Fruit fly (Drosophila melanogaster): ENCODE results near the gene mge.

Gene mge

DNA sequence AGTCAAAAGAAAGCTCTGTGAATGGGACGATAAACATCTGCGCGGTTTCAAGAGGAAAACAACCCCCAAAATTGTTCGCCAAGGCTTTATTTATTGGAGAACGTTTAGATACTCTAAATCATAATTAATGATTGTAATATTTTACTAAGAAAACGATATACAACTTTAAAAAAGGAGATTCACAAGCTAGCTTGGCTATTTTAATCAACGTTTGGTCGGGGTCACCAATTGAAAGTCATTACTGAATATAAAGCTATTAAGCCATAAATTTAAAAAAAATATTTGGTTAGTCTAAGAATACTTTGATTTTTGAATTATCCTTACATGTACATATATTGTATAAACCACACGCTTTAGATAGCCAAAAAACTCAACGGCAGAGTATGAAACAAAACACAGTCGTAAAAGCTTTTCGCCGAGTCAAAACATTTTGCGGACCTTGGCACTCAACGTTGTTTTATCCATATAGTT is 17.5 kb downstream of the mge start, which contains the start of gene Fie (continued):
- no peak for TF ChIP-seq Atf-2 (GFP tag; optimal IDR thresholded peaks at IDR 0.05)
- TF ChIP-seq CG15011 (GFP tag; optimal IDR thresholded peaks at IDR 0.05), result peak; percentile 41
- no peak for TF ChIP-seq C15 (GFP tag; IDR thresholded peaks at IDR 0.05)
- peak; percentile 65 for TF ChIP-seq slbo (GFP tag; IDR thresholded peaks at IDR 0.05)
- TF ChIP-seq sens-2 (GFP tag; IDR thresholded peaks at IDR 0.05), result no peak
- TF ChIP-seq CG17186 (GFP tag; optimal IDR thresholded peaks at IDR 0.05), result no peak
- TF ChIP-seq Nf-YB (GFP tag; optimal IDR thresholded peaks at IDR 0.05), result peak; percentile 47
- TF ChIP-seq nmo (GFP tag; optimal IDR thresholded peaks at IDR 0.05), result peak; percentile 79
- TF ChIP-seq Fer1 (GFP tag; optimal IDR thresholded peaks at IDR 0.05), result peak; percentile 87
- TF ChIP-seq ATbp (GFP tag; optimal IDR thresholded peaks at IDR 0.05), result peak; percentile 59
- peak; percentile 40 for TF ChIP-seq Usf (GFP tag; optimal IDR thresholded peaks at IDR 0.05)
- TF ChIP-seq al (GFP tag; IDR thresholded peaks at IDR 0.05), result 0 out of 2 replicates have a peak, but pooled peaks have one; percentile 22
- 0 out of 3 replicates have a peak, but pooled peaks have one; percentile 48 for TF ChIP-seq CG7357 (GFP tag; IDR thresholded peaks at IDR 0.05)
- TF ChIP-seq CG7987 (GFP tag; optimal IDR thresholded peaks at IDR 0.05), result no peak
- no peak for TF ChIP-seq ken (GFP tag; IDR thresholded peaks at IDR 0.05)
- TF ChIP-seq sima (GFP tag; optimal IDR thresholded peaks at IDR 0.05), result no peak
- TF ChIP-seq CG1792 (GFP tag; optimal IDR thresholded peaks at IDR 0.05), result no peak
- no peak for TF ChIP-seq fru (optimal IDR thresholded peaks at IDR 0.05)
- no peak for TF ChIP-seq Poxn (GFP tag; IDR thresholded peaks at IDR 0.05)
- TF ChIP-seq CG8281 (tag; optimal IDR thresholded peaks at IDR 0.05), result no peak
- no peak for TF ChIP-seq Neu2 (GFP tag; optimal IDR thresholded peaks at IDR 0.05; ENCODE audit: borderline replicate concordance)
- TF ChIP-seq NfI (GFP tag; optimal IDR thresholded peaks at IDR 0.05), result peak; percentile 68
- peak; percentile 51 for TF ChIP-seq CG6813 (GFP tag; optimal IDR thresholded peaks at IDR 0.05)
- no peak for TF ChIP-seq HmgD (GFP tag; optimal IDR thresholded peaks at IDR 0.05)
- no peak for TF ChIP-seq Opbp (GFP tag; IDR thresholded peaks at IDR 0.05; ENCODE audit: partially characterized antibody)
- TF ChIP-seq pan (optimal IDR thresholded peaks at IDR 0.05), result no peak
- peak in 1 of 2 experiments; percentile 41 for TF ChIP-seq pan (GFP tag; optimal IDR thresholded peaks at IDR 0.05 in 1 of 2, IDR thresholded peaks at IDR 0.05 in 1 of 2)
- TF ChIP-seq ap (GFP tag; IDR thresholded peaks at IDR 0.05), result no peak
- peak; percentile 48 for TF ChIP-seq CG13894 (tag; optimal IDR thresholded peaks at IDR 0.05)
- TF ChIP-seq CG10654 (GFP tag; optimal IDR thresholded peaks at IDR 0.05), result no peak
- TF ChIP-seq pfk (GFP tag; optimal IDR thresholded peaks at IDR 0.05), result no peak
- TF ChIP-seq Meics (GFP tag; optimal IDR thresholded peaks at IDR 0.05), result peak; percentile 83
- TF ChIP-seq CG7556 (GFP tag; optimal IDR thresholded peaks at IDR 0.05), result peak; percentile 87
- TF ChIP-seq CG14860 (GFP tag; IDR thresholded peaks at IDR 0.05; ENCODE audit: partially characterized antibody), result no peak
- TF ChIP-seq sc (optimal IDR thresholded peaks at IDR 0.05), result no peak
- TF ChIP-seq sc (GFP tag; optimal IDR thresholded peaks at IDR 0.05), result peak; percentile 16
- TF ChIP-seq CG17359 (tag; optimal IDR thresholded peaks at IDR 0.05), result peak; percentile 60
- TF ChIP-seq CG1832 (GFP tag; optimal IDR thresholded peaks at IDR 0.05), result no peak
- no peak for TF ChIP-seq Jarid2 (GFP tag; optimal IDR thresholded peaks at IDR 0.05)
- TF ChIP-seq TFAM (GFP tag; optimal IDR thresholded peaks at IDR 0.05), result no peak
- TF ChIP-seq CG17912 (GFP tag; optimal IDR thresholded peaks at IDR 0.05), result no peak
- peak; percentile 31 for TF ChIP-seq CG17829 (tag; optimal IDR thresholded peaks at IDR 0.05)
- no peak for TF ChIP-seq CG16779 (GFP tag; IDR thresholded peaks at IDR 0.05)
- no peak for TF ChIP-seq rib (GFP tag; IDR thresholded peaks at IDR 0.05)
- no peak for TF ChIP-seq da (GFP tag; optimal IDR thresholded peaks at IDR 0.05)
- peak; percentile 67 for TF ChIP-seq CG10209 (GFP tag; optimal IDR thresholded peaks at IDR 0.05)
- TF ChIP-seq B-H1 (GFP tag; IDR thresholded peaks at IDR 0.05), result peak; percentile 41; the same call in 1 of the 3 replicates
- TF ChIP-seq Atf6 (GFP tag; IDR thresholded peaks at IDR 0.05), result peak; percentile 73
- no peak for TF ChIP-seq pb (GFP tag; optimal IDR thresholded peaks at IDR 0.05)
- no peak; the same call in 1 of the 2 replicates for TF ChIP-seq stc (GFP tag; IDR thresholded peaks at IDR 0.05)
- peak; percentile 72 for TF ChIP-seq CG17361 (GFP tag; IDR thresholded peaks at IDR 0.05)
- no peak for TF ChIP-seq Oaz (GFP tag; IDR thresholded peaks at IDR 0.05)

All from whole organism, embryonic.